Worm (Caenorhabditis elegans) whole organism, dauer: ENCODE data around the gene eea-1.

ENCODE experiments used
- unc-62 ChIP-seq: sonication (generic microtip); optimal IDR thresholded peaks from 2 replicates; lab custom pipeline; 2017; ENCODE audit warnings: missing biosample characterization, missing genetic modification reagents, missing genetic modification characterization

Gene eea-1

ce11 chrV:13497322-13497847 lies at the start of gene eea-1, which contains the start of gene gut-2:
TSS of gene eea-1 (minus strand) at chrV:13497372.
TSS of gene gut-2 (plus strand) at chrV:13497690.
- TF ChIP-seq unc-62 (GFP tag; lab: Kevin White, UChicago), result no peak

ce11 chrV:13536058-13536579 lies 38.9 kb upstream of the eea-1 start, which contains the start of gene frpr-5:
TSS of gene frpr-5 (minus strand) at chrV:13536108.
- no peak for TF ChIP-seq unc-62 (GFP tag; lab: Kevin White, UChicago)

- TF ChIP-seq unc-62 (GFP tag; lab: Kevin White, UChicago), result no peak
Observed at ce11 chrV:13532469-13532868, 35.3 kb upstream of the eea-1 start.

DNA sequence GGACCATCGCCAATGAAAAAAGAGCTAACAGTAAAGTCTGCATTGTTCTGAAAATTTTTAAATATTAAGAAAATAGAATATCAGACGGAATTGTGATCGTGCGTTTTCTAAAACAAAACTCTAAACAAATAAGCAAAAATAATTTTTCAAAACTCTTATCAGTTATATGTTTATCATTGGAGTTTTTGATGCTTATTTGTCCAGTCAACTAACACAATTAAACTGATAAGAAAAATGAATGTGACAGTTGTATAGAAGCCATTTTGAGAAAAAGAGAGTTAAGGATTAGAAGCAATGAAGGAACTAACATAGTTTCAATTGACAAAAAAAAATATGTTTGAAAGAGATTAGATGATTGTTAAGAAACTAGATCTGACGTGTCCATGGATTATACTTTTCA lies 33.5 kb upstream of the eea-1 start, which contains the start of gene ttr-44:
TSS of gene ttr-44 (minus strand) at position 47 of the 400 bp plus-strand sequence.
- no peak for TF ChIP-seq unc-62 (GFP tag; lab: Kevin White, UChicago)

DNA sequence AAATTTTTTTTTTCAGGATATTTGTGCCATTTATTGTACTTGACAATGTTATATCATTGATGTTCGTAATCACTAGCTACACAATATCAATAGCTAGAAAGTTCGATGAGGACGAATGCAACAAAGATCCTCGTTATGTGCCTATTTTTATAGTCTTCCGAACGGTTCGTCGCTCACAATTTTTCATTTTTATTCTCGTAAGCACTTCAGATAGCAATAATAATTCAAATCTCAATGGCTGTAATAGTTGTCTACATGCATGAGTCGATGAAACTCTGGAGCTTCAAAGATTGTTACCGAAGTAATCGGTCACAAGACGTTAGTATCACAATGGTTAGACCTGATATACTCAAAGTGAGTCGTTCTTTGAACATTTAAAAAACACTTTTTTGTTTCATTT lies 32.0 kb upstream of the eea-1 start:
- no peak for TF ChIP-seq unc-62 (GFP tag; lab: Kevin White, UChicago)

- TF ChIP-seq unc-62 (GFP tag; lab: Kevin White, UChicago), result no peak
Observed at ce11 chrV:13523194-13523593, 26.0 kb upstream of the eea-1 start, which contains the start of gene R11G10.3. TSS of gene R11G10.3 (plus strand) at chrV:13523494.

DNA sequence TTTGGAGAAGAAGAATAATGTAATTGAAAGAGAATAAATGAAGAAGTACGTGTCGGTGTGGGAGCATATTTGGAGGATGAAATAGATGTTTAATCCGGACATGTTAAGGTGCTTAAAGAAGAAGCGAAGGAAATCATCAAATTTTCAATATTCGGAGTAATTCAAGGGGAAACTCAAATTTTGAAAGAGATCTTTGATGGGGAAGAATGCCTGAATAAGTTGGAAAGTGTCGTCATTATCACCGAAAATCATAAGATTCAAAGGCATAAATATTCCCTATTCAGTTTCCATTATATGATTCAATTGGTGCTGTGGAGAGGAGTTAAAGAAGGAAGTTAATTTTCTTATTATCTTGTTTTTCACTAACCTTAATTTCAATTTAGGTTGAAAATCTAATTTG lies 17.9 kb upstream of the eea-1 start, which contains the start of gene semi-1:
TSS of gene semi-1 (minus strand) at position 101 of the 400 bp plus-strand sequence.
- TF ChIP-seq unc-62 (GFP tag; lab: Kevin White, UChicago), result no peak

DNA sequence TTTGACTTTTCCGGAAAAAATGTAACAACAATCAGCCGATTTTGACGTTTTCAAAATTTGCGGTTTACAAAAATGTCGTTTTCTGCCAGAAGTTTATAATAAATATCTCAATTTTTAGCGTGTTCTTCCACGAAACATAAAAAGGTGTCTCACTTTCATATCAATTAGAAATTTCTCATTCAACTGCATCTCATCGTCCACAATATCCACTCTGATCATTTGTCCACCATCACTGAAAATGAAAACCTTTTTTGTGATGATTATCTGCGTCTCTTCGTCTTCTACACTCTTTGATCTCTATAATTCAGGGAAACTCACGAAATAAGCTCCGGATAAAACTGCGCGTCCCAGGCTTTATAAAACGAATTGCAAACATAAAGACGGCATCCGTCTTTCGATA lies 15.3 kb upstream of the eea-1 start:
- TF ChIP-seq unc-62 (GFP tag; lab: Kevin White, UChicago), result no peak

DNA sequence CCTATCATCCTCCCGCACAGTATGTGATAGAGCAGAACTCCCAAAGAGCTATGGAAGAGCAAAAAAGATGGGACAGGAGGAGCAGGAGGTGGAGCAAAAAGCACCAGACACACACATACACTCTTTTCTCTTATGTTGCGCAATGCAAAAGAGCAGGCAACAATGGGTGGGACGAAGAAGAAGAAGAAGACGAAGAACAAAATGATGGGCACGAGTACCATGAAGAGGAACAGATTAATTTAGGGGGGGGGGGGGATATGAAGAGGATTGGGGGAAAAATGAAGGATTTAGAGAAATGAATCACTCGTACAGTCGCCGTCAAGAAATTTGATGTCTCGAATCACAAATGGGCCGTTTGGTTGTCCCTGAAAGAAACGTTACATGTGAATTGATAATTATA lies 14.4 kb upstream of the eea-1 start, which contains the start of gene avr-15:
TSS of gene avr-15 (minus strand) at position 101 of the 400 bp plus-strand sequence.
- TF ChIP-seq unc-62 (GFP tag; lab: Kevin White, UChicago), result no peak

- TF ChIP-seq unc-62 (GFP tag; lab: Kevin White, UChicago), result no peak
Observed at ce11 chrV:13506321-13506720, 9.1 kb upstream of the eea-1 start, which contains the start of gene R11G10.4. TSS of gene R11G10.4 (plus strand) at chrV:13506621.

DNA sequence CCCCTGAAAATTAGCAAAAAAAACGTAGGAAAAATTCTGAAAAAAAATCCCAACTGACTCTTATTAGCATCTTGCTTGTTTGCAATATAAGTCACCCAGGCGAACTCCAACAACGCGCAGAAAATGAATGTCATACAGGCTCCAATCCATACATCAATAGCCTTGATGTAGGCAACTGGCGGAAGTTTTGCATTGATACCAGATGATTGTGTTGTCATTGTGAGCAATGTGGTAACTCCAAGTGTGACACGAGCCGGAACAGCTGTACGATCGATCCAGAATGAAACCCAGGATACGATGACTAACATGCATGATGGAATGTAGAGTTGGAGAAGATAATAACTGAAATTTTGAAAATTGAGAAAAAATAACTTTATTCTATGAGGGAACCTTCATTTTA lies 2.1 kb upstream of the eea-1 start:
- TF ChIP-seq unc-62 (GFP tag; lab: Kevin White, UChicago), result no peak

DNA sequence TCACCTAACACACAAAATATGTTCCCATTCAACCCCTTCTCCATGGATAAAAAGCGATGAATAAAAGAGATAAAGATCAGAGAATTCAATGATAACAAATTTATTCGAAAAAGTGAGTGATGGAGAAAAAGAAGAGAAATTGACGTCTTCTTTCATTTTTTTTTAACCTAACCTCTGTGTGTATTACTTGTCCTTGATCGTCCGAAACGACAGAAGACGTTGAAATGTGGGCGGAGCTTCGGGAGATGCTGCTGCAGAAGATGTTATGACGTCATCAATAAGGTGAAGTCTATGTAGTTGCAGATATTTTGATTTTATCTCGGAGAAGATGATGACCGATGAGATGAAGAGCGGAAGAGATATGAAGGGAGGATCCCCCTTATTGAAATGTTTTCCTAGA lies 7.3 kb downstream of the eea-1 start, which contains the start of gene T10G3.3:
TSS of gene T10G3.3 (minus strand) at position 370 of the 400 bp plus-strand sequence.
- TF ChIP-seq unc-62 (GFP tag; lab: Kevin White, UChicago), result no peak

ce11 chrV:13488297-13488803 lies 8.8 kb downstream of the eea-1 start:
- TF ChIP-seq unc-62 (GFP tag; lab: Kevin White, UChicago), result no peak

- no peak for TF ChIP-seq unc-62 (GFP tag; lab: Kevin White, UChicago)
Observed at ce11 chrV:13485732-13486131, 11.4 kb downstream of the eea-1 start.

DNA sequence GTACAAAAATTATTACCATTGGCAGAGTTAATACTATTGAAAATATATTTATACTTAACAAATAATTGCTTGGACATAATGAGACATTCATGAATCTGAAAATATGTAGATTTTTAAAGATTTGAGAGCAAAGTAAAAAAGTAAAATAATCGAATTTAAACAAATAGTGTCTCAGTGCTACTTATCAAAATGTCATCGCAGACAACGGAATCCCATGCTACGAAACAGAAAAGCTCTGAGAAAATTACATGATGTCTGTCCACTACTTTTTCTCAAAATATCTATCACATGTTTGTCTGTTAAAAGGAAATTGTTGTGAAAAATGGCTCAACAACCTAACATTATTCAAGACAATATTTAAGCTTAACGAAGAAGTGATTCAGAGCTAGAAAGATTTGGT lies 12.8 kb downstream of the eea-1 start, which contains the start of gene T10G3.4:
TSS of gene T10G3.4 (minus strand) at position 101 of the 400 bp plus-strand sequence.
- TF ChIP-seq unc-62 (GFP tag; lab: Kevin White, UChicago), result no peak

DNA sequence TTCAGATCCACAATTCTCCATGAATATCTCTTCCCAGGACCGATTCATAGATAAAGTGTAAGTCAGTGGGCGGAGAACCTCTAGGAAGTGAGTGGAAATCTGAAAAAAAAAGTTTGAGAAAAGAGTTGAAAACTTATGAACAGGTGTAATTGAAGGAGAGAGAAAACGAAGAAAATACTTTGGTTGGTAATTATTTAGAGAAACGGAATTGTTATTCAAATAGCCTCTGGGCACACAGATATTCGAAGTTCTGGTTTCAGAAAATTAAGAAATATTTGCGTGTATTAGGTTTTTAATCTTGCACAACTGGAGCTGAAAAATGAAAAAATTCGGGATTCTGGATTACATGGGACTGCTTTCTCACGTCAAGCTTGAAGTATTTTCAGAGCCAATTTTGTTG lies 17.4 kb downstream of the eea-1 start, which contains the start of gene T10G3.2:
TSS of gene T10G3.2 (minus strand) at position 101 of the 400 bp plus-strand sequence.
- TF ChIP-seq unc-62 (GFP tag; lab: Kevin White, UChicago), result no peak
